Worm (Caenorhabditis elegans) whole organism, L4 larva: ENCODE results near the gene med-1.

Experiments used
- F26F4.8 ChIP-seq: fragments of 200-800 bp; sonication (Bioruptor generic); conservative IDR thresholded peaks from 2 replicates; pipeline ENCODE4 v1.3.6; 2022; ENCODE audit warnings: missing genetic modification characterization, missing compliant biosample characterization
- F44E2.7 ChIP-seq: fragments of 200-800 bp; sonication (Bioruptor generic); IDR thresholded peaks from 2 replicates; pipeline ENCODE4 v2.1.2; 2022; ENCODE audit warnings: missing genetic modification characterization, missing compliant biosample characterization
- F49E8.2 ChIP-seq: sonication (generic microtip); optimal IDR thresholded peaks from 2 replicates; lab custom pipeline; 2016; ENCODE audit warnings: missing compliant biosample characterization, mild to moderate bottlenecking, missing genetic modification characterization, borderline replicate concordance
- T20F7.1 ChIP-seq: fragments of 200-800 bp; sonication (Bioruptor generic); optimal IDR thresholded peaks from 2 replicates; lab custom pipeline; 2018; ENCODE audit warnings: mild to moderate bottlenecking, missing genetic modification characterization, missing compliant biosample characterization
- T26A8.4 ChIP-seq: fragments of 200-800 bp; sonication (Bioruptor generic); IDR thresholded peaks from 2 replicates; pipeline ENCODE4 v1.3.6; 2022; ENCODE audit warnings: missing genetic modification characterization, missing compliant biosample characterization
- Y105C5A.15 ChIP-seq: fragments of 200-800 bp; sonication (Bioruptor generic); IDR thresholded peaks from 2 replicates; pipeline ENCODE4 v1.3.6; 2022; ENCODE audit warnings: missing genetic modification characterization, missing compliant biosample characterization
- Y5F2A.4 ChIP-seq: fragments of 200-800 bp; sonication (Bioruptor generic); optimal IDR thresholded peaks from 2 replicates; lab custom pipeline; 2018; ENCODE audit warnings: mild to moderate bottlenecking, missing genetic modification characterization, missing compliant biosample characterization
- ZK337.2 ChIP-seq: fragments of 200-800 bp; sonication (Bioruptor generic); IDR thresholded peaks from 2 replicates; pipeline ENCODE4 v1.3.6; 2022; ENCODE audit warnings: missing genetic modification reagents, missing genetic modification characterization, missing compliant biosample characterization
- ZK546.5 ChIP-seq, 2 experiments: sonication (generic microtip); optimal IDR thresholded peaks; 2 replicates each; lab custom pipeline; 2017; ENCODE audit warnings: missing biosample characterization in 2 of 2, missing genetic modification characterization in 2 of 2
- ama-1 ChIP-seq: fragments of 150-350 bp; optimal IDR thresholded peaks from 2 replicates; lab custom pipeline; 2014; ENCODE audit warnings: inconsistent platforms, mixed read lengths
- ceh-20 ChIP-seq: fragments of 200-800 bp; sonication (Bioruptor generic); IDR thresholded peaks from 2 replicates; pipeline ENCODE4 v1.3.6; 2022; ENCODE audit warnings: missing genetic modification reagents, missing genetic modification characterization, missing compliant biosample characterization
- ceh-28 ChIP-seq: fragments of 150-350 bp; optimal IDR thresholded peaks from 2 replicates; lab custom pipeline; 2014; ENCODE audit warnings: missing biosample characterization, missing genetic modification reagents, missing genetic modification characterization
- ceh-44 ChIP-seq: fragments of 200-800 bp; sonication (Bioruptor generic); IDR thresholded peaks from 2 replicates; pipeline ENCODE4 v1.3.6; 2022; ENCODE audit warnings: missing genetic modification reagents, missing genetic modification characterization, missing compliant biosample characterization
- ctbp-1 ChIP-seq: fragments of 200-800 bp; sonication (Bioruptor generic); IDR thresholded peaks from 2 replicates; pipeline ENCODE4 v1.3.6; 2022; ENCODE audit warnings: missing genetic modification reagents, missing genetic modification characterization, missing compliant biosample characterization
- daf-19 ChIP-seq: fragments of 200-800 bp; sonication (Bioruptor generic); conservative IDR thresholded peaks from 2 replicates; pipeline ENCODE4 v1.3.6; 2022; ENCODE audit warnings: missing genetic modification characterization, missing compliant biosample characterization
- daf-8 ChIP-seq: fragments of 200-800 bp; sonication (Bioruptor generic); IDR thresholded peaks from 2 replicates; pipeline ENCODE4 v1.3.6; 2022; ENCODE audit warnings: missing genetic modification characterization, missing compliant biosample characterization
- dmd-6 ChIP-seq: fragments of 200-800 bp; sonication (Bioruptor generic); IDR thresholded peaks from 2 replicates; pipeline ENCODE4 v1.3.6; 2022; ENCODE audit warnings: missing genetic modification reagents, missing genetic modification characterization, missing compliant biosample characterization
- dmd-8 ChIP-seq: fragments of 200-800 bp; sonication (Bioruptor generic); IDR thresholded peaks from 2 replicates; pipeline ENCODE4 v1.3.6; 2022; ENCODE audit warnings: missing genetic modification characterization, missing compliant biosample characterization
- dmd-9 ChIP-seq: fragments of 200-800 bp; sonication (Bioruptor generic); IDR thresholded peaks from 2 replicates; pipeline ENCODE4 v1.3.6; 2022; ENCODE audit warnings: missing genetic modification reagents, missing genetic modification characterization, missing compliant biosample characterization
- egl-27 ChIP-seq: sonication (generic microtip); optimal IDR thresholded peaks from 3 replicates; lab custom pipeline; 2017; ENCODE audit warnings: missing biosample characterization, missing genetic modification reagents, missing genetic modification characterization
- hif-1 ChIP-seq, 2 experiments: sonication (generic microtip); optimal IDR thresholded peaks; 2 replicates each; lab custom pipeline; 2016 to 2017; ENCODE audit warnings: missing compliant biosample characterization in 2 of 2, missing genetic modification characterization in 2 of 2, missing genetic modification reagents in 2 of 2, missing genotype in 2 of 2, mild to moderate bottlenecking in 1 of 2
- hlh-11 ChIP-seq: fragments of 200-800 bp; sonication (Bioruptor generic); optimal IDR thresholded peaks from 2 replicates; lab custom pipeline; 2018; ENCODE audit warnings: mild to moderate bottlenecking, missing genetic modification characterization, missing compliant biosample characterization
- hlh-30 ChIP-seq: sonication (generic microtip); optimal IDR thresholded peaks from 2 replicates; lab custom pipeline; 2017; ENCODE audit warnings: antibody characterized with exemption, mild to moderate bottlenecking, missing genetic modification characterization, missing compliant biosample characterization; ENCODE audit not compliant: insufficient read depth
- hmg-1.1 ChIP-seq: fragments of 200-800 bp; sonication (Bioruptor generic); IDR thresholded peaks from 2 replicates; pipeline ENCODE4 v1.3.6; 2022; ENCODE audit warnings: missing genetic modification reagents, missing genetic modification characterization, missing compliant biosample characterization
- jun-1 ChIP-seq: fragments of 150-350 bp; optimal IDR thresholded peaks from 2 replicates; lab custom pipeline; 2014; ENCODE audit warnings: missing biosample characterization, missing genetic modification reagents, missing genetic modification characterization
- lin-1 ChIP-seq: fragments of 200-800 bp; sonication (Bioruptor generic); IDR thresholded peaks from 2 replicates; pipeline ENCODE4 v1.3.6; 2022; ENCODE audit warnings: missing genetic modification reagents, missing genetic modification characterization, missing compliant biosample characterization
- lin-13 ChIP-seq: fragments of 150-350 bp; optimal IDR thresholded peaks from 2 replicates; lab custom pipeline; 2014; ENCODE audit warnings: missing biosample characterization, missing genetic modification reagents, missing genetic modification characterization
- lin-15B ChIP-seq: fragments of 150-350 bp; sonication (generic microtip); optimal IDR thresholded peaks from 3 replicates; lab custom pipeline; 2014; ENCODE audit warnings: missing biosample characterization, missing genetic modification characterization
- lin-29 ChIP-seq: fragments of 200-800 bp; sonication (Bioruptor generic); IDR thresholded peaks from 2 replicates; pipeline ENCODE4 v1.3.6; 2022; ENCODE audit warnings: missing genetic modification reagents, missing genetic modification characterization, missing compliant biosample characterization
- lin-39 ChIP-seq: fragments of 150-350 bp; optimal IDR thresholded peaks from 2 replicates; lab custom pipeline; 2014; ENCODE audit warnings: missing biosample characterization, missing genetic modification reagents, missing genetic modification characterization
- lir-3 ChIP-seq: sonication (generic microtip); optimal IDR thresholded peaks from 2 replicates; lab custom pipeline; 2016; ENCODE audit warnings: mild to moderate bottlenecking, missing genetic modification characterization, missing compliant biosample characterization
- lsy-2 ChIP-seq, 2 experiments: fragments of 150-350 bp in 1 of 2; sonication (generic microtip) in 1 of 2; optimal IDR thresholded peaks; 2 replicates each; lab custom pipeline; 2014 to 2017; ENCODE audit warnings: missing biosample characterization in 2 of 2, missing genetic modification characterization in 2 of 2
- mdl-1 ChIP-seq, 2 experiments: fragments of 150-350 bp in 1 of 2; sonication (generic microtip) in 1 of 2; optimal IDR thresholded peaks; 2 replicates each; lab custom pipeline; 2014 to 2017; ENCODE audit warnings: missing biosample characterization in 2 of 2, missing genetic modification characterization in 2 of 2
- mdt-29 ChIP-seq: fragments of 200-800 bp; sonication (Bioruptor generic); IDR thresholded peaks from 2 replicates; pipeline ENCODE4 v1.3.6; 2022; ENCODE audit warnings: missing genetic modification reagents, missing genetic modification characterization, missing compliant biosample characterization
- mep-1 ChIP-seq: fragments of 150-350 bp; sonication (generic microtip); optimal IDR thresholded peaks from 3 replicates; lab custom pipeline; 2014; ENCODE audit warnings: missing biosample characterization, missing genetic modification characterization
- nhr-102 ChIP-seq: sonication (generic microtip); optimal IDR thresholded peaks from 2 replicates; lab custom pipeline; 2016; ENCODE audit warnings: mild to moderate bottlenecking, missing genetic modification characterization, moderate library complexity, missing compliant biosample characterization
- nhr-237 ChIP-seq: sonication (generic microtip); optimal IDR thresholded peaks from 2 replicates; lab custom pipeline; 2017; ENCODE audit warnings: missing biosample characterization, missing genetic modification characterization
- nhr-77 ChIP-seq: fragments of 150-350 bp; optimal IDR thresholded peaks from 2 replicates; lab custom pipeline; 2014; ENCODE audit warnings: missing biosample characterization, missing genetic modification characterization
- saeg-2 ChIP-seq: fragments of 200-800 bp; sonication (Bioruptor generic); IDR thresholded peaks from 2 replicates; pipeline ENCODE4 v1.3.6; 2022; ENCODE audit warnings: missing genetic modification reagents, missing genetic modification characterization, missing compliant biosample characterization
- sdz-12 ChIP-seq: fragments of 200-800 bp; sonication (Bioruptor generic); optimal IDR thresholded peaks from 2 replicates; lab custom pipeline; 2018; ENCODE audit warnings: mild to moderate bottlenecking, missing genetic modification characterization, missing compliant biosample characterization
- set-16 ChIP-seq: fragments of 200-800 bp; sonication (Bioruptor generic); IDR thresholded peaks from 2 replicates; pipeline ENCODE4 v1.3.6; 2022; ENCODE audit warnings: missing genetic modification reagents, missing genetic modification characterization, missing compliant biosample characterization
- skn-1 ChIP-seq: fragments of 150-350 bp; optimal IDR thresholded peaks from 2 replicates; lab custom pipeline; 2014; ENCODE audit warnings: missing biosample characterization, missing genetic modification characterization
- tra-1 ChIP-seq: fragments of 200-800 bp; sonication (Bioruptor generic); IDR thresholded peaks from 2 replicates; pipeline ENCODE4 v1.3.6; 2022; ENCODE audit warnings: missing genetic modification reagents, missing genetic modification characterization, missing compliant biosample characterization
- unc-130 ChIP-seq: sonication (generic microtip); optimal IDR thresholded peaks from 2 replicates; lab custom pipeline; 2016; ENCODE audit warnings: missing genetic modification reagents, missing genetic modification characterization, missing compliant biosample characterization
- unc-62 ChIP-seq, 3 experiments: fragments of 150-350 bp in 1 of 3; sonication (generic microtip); optimal IDR thresholded peaks in 2 of 3; peaks in 1 of 3; 1 replicate in 1 of 3; 2 replicates in 2 of 3; lab custom pipeline; 2014 to 2017; ENCODE audit warnings: missing biosample characterization in 3 of 3, missing genetic modification characterization in 3 of 3, missing genetic modification reagents in 3 of 3, missing genotype in 1 of 3
- zag-1 ChIP-seq: fragments of 150-350 bp; optimal IDR thresholded peaks from 2 replicates; lab custom pipeline; 2014; ENCODE audit warnings: missing biosample characterization, missing genetic modification characterization
- zip-11 ChIP-seq: fragments of 200-800 bp; sonication (Bioruptor generic); IDR thresholded peaks from 2 replicates; pipeline ENCODE4 v1.3.6; 2022; ENCODE audit warnings: missing genetic modification characterization, missing compliant biosample characterization
- ztf-7 ChIP-seq: fragments of 150-350 bp; optimal IDR thresholded peaks from 2 replicates; lab custom pipeline; 2014; ENCODE audit warnings: missing biosample characterization, missing genetic modification characterization

med-1 gene

ce11 chrX:12393786-12394308 is 36.6 kb upstream of the med-1 start, which contains the start of gene F17E5.2 (continued):
- TF ChIP-seq nhr-102, result peak; percentile 91
- no peak for TF ChIP-seq skn-1
- TF ChIP-seq ctbp-1 (GFP tag; lab: Robert Waterston, UW), result peak; percentile 94
- no peak for TF ChIP-seq ZK546.5 (tag; optimal IDR thresholded peaks at IDR 0.05; lab: Kevin White, UChicago)
- TF ChIP-seq nhr-77 (tag; lab: Kevin White, UChicago), result peak; percentile 94
- TF ChIP-seq ceh-28, result no peak
- TF ChIP-seq daf-19 (GFP tag; lab: Robert Waterston, UW), result 0 out of 2 replicates have a peak, but pooled peaks have one; percentile 68
- no peak for TF ChIP-seq zip-11 (GFP tag; lab: Robert Waterston, UW)
- TF ChIP-seq unc-130 (GFP tag; lab: Kevin White, UChicago), result no peak
- peak; percentile 96 for TF ChIP-seq hmg-1.1 (GFP tag; lab: Robert Waterston, UW)
- no peak for TF ChIP-seq F26F4.8 (GFP tag; lab: Robert Waterston, UW)
- TF ChIP-seq set-16 (GFP tag; lab: Robert Waterston, UW), result no peak
- TF ChIP-seq hif-1 (tag; optimal IDR thresholded peaks at IDR 0.05; lab: Kevin White, UChicago), result peak; percentile 31 to 85
- TF ChIP-seq Y5F2A.4 (GFP tag; lab: Kevin White, UChicago), result no peak
- no peak; the same call in 1 of the 2 replicates for TF ChIP-seq T26A8.4
- peak; percentile 47; the same call in 1 of the 2 replicates for TF ChIP-seq tra-1
- TF ChIP-seq ztf-7 (tag; lab: Kevin White, UChicago), result peak; percentile 89
- TF ChIP-seq ZK337.2 (GFP tag; lab: Robert Waterston, UW), result no peak
- TF ChIP-seq lin-15B, result no peak
- TF ChIP-seq dmd-6 (GFP tag; lab: Robert Waterston, UW), result peak; percentile 93
- TF ChIP-seq nhr-237, result peak; percentile 15
- peak; percentile 74 for TF ChIP-seq T20F7.1 (GFP tag; lab: Kevin White, UChicago)
- TF ChIP-seq zag-1 (tag; lab: Kevin White, UChicago), result no peak
- TF ChIP-seq, all 104 proteins: peak for 52

ce11 chrX:12404729-12405128 is 25.7 kb upstream of the med-1 start:
- TF ChIP-seq T26A8.4 (no peak), F26F4.8 (GFP tag; lab: Robert Waterston, UW) (no peak), lin-29 (no peak), nhr-77 (tag; lab: Kevin White, UChicago) (no peak), mep-1 (tag; lab: Kevin White, UChicago) (peak; percentile 9), daf-8 (GFP tag; lab: Robert Waterston, UW) (no peak), lin-39 (tag; lab: Kevin White, UChicago) (no peak), Y105C5A.15 (GFP tag; lab: Robert Waterston, UW) (no peak), hlh-11 (tag; lab: Kevin White, UChicago) (no peak), hif-1 (tag; optimal IDR thresholded peaks at IDR 0.05; lab: Kevin White, UChicago) (peak in 1 of 2 experiments; percentile 2), dmd-9 (GFP tag; lab: Robert Waterston, UW) (no peak), ama-1 (lab: Kevin White, UChicago) (no peak), lir-3 (tag; lab: Kevin White, UChicago) (no peak), sdz-12 (GFP tag; lab: Kevin White, UChicago) (no peak), ztf-7 (tag; lab: Kevin White, UChicago) (no peak), F49E8.2 (tag; lab: Kevin White, UChicago) (no peak), ceh-44 (GFP tag; lab: Robert Waterston, UW) (no peak), dmd-8 (GFP tag; lab: Robert Waterston, UW) (no peak), ceh-20 (GFP tag; lab: Robert Waterston, UW) (peak; percentile 86), jun-1 (tag; lab: Kevin White, UChicago) (no peak), saeg-2 (GFP tag; lab: Robert Waterston, UW) (no peak), egl-27 (tag; lab: Kevin White, UChicago) (no peak), mdt-29 (GFP tag; lab: Robert Waterston, UW) (no peak), mdl-1 (tag; optimal IDR thresholded peaks at IDR 0.05; lab: Kevin White, UChicago) (no peak), lin-13 (GFP tag; lab: Kevin White, UChicago) (no peak), ctbp-1 (GFP tag; lab: Robert Waterston, UW) (0 out of 2 replicates have a peak, but pooled peaks have one; percentile 9), F44E2.7 (GFP tag; lab: Robert Waterston, UW) (no peak), set-16 (GFP tag; lab: Robert Waterston, UW) (no peak), unc-62 (GFP tag; optimal IDR thresholded peaks at IDR 0.05 in 1 of 2; lab: Kevin White, UChicago) (peak in 1 of 2 experiments; percentile 99), unc-62 (tag; optimal IDR thresholded peaks at IDR 0.05; lab: Kevin White, UChicago) (no peak), tra-1 (no peak), hlh-30 (tag; lab: Kevin White, UChicago) (peak; percentile 15), lin-1 (GFP tag; lab: Robert Waterston, UW) (no peak), lsy-2 (tag; optimal IDR thresholded peaks at IDR 0.05; lab: Kevin White, UChicago) (no peak)
